Worm (Caenorhabditis elegans) whole organism, L1 larva: ENCODE results near the gene nphp-1.

ENCODE experiments used
- ama-1 ChIP-seq: fragments of 150-350 bp; optimal IDR thresholded peaks from 2 replicates; lab custom pipeline; 2014
- dpl-1 ChIP-seq, 3 experiments: fragments of 150-350 bp in 2 of 3; sonication (generic microtip) in 1 of 3; optimal IDR thresholded peaks; 2 replicates each; lab custom pipeline; 2014 to 2017; ENCODE audit warnings: missing biosample characterization in 3 of 3, missing genetic modification characterization in 3 of 3, missing genetic modification reagents in 3 of 3
- efl-1 ChIP-seq, 4 experiments: fragments of 150-350 bp; optimal IDR thresholded peaks in 3 of 4; peaks in 1 of 4; 1 replicate in 1 of 4; 2 replicates in 3 of 4; lab custom pipeline; 2014; ENCODE audit warnings: missing biosample characterization in 2 of 4, missing genetic modification characterization in 2 of 4, missing genetic modification reagents in 2 of 4
- jun-1 ChIP-seq: fragments of 150-350 bp; optimal IDR thresholded peaks from 2 replicates; lab custom pipeline; 2014; ENCODE audit warnings: missing biosample characterization, missing genetic modification reagents, missing genetic modification characterization
- lin-13 ChIP-seq: fragments of 150-350 bp; optimal IDR thresholded peaks from 2 replicates; lab custom pipeline; 2014; ENCODE audit warnings: missing biosample characterization, missing genetic modification reagents, missing genetic modification characterization
- lin-15B ChIP-seq: fragments of 150-350 bp; sonication (generic microtip); optimal IDR thresholded peaks from 3 replicates; lab custom pipeline; 2014; ENCODE audit warnings: missing biosample characterization, missing genetic modification characterization
- mep-1 ChIP-seq: fragments of 150-350 bp; optimal IDR thresholded peaks from 2 replicates; lab custom pipeline; 2014; ENCODE audit warnings: missing biosample characterization, missing genetic modification characterization
- nhr-12 ChIP-seq: sonication (generic microtip); optimal IDR thresholded peaks from 2 replicates; lab custom pipeline; 2017; ENCODE audit warnings: missing biosample characterization, missing genetic modification characterization
- nhr-76 ChIP-seq: sonication (generic microtip); optimal IDR thresholded peaks from 2 replicates; lab custom pipeline; 2017; ENCODE audit warnings: missing biosample characterization, missing genetic modification characterization
- pqm-1 ChIP-seq: sonication (generic microtip); optimal IDR thresholded peaks from 3 replicates; lab custom pipeline; 2017; ENCODE audit warnings: missing biosample characterization, missing genetic modification characterization
- rnt-1 ChIP-seq: sonication (generic microtip); optimal IDR thresholded peaks from 2 replicates; lab custom pipeline; 2016; ENCODE audit warnings: mild to moderate bottlenecking, missing genetic modification characterization, moderate library complexity, missing compliant biosample characterization
- sptf-1 ChIP-seq: fragments of 150-350 bp; optimal IDR thresholded peaks from 2 replicates; lab custom pipeline; 2014; ENCODE audit warnings: missing biosample characterization, missing genetic modification characterization
- zag-1 ChIP-seq: fragments of 150-350 bp; optimal IDR thresholded peaks from 2 replicates; lab custom pipeline; 2014; ENCODE audit warnings: missing biosample characterization, missing genetic modification characterization
- ztf-11 ChIP-seq, 2 experiments: sonication (generic microtip); optimal IDR thresholded peaks; 2 replicates each; lab custom pipeline; 2016 to 2017; ENCODE audit warnings: missing genetic modification characterization in 2 of 2, missing biosample characterization in 1 of 2, missing compliant biosample characterization in 1 of 2

DNA sequence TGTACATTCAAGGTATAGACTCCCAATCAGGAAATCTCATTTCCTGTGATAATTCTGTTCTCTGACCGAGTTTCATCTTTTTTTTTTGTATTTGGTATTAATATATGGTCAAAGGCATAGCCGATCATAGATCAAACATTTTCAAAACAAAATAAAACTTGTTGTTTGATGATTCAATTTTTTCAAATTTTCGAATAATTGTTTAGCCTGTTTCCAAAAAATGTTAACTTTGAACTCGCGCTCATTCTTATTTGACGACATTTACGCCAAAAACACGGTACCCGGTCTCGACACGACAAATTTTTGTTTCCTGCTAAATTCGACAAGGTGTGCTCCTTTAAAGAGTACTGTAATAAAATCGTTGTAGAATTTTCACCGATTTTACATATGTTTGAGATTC is 43.2 kb downstream of the nphp-1 start:
- TF ChIP-seq lin-13 (GFP tag; lab: Kevin White, UChicago) (no peak), lin-15B (tag; lab: Kevin White, UChicago) (no peak), zag-1 (no peak), pqm-1 (tag; lab: Kevin White, UChicago) (no peak), efl-1 (optimal IDR thresholded peaks at IDR 0.05; lab: Kevin White, UChicago) (no peak), efl-1 (GFP tag; optimal IDR thresholded peaks at IDR 0.05 in 1 of 2; lab: Kevin White, UChicago) (peak in 1 of 2 experiments; percentile 65), ztf-11 (tag; optimal IDR thresholded peaks at IDR 0.05; lab: Kevin White, UChicago) (no peak), nhr-12 (tag; lab: Kevin White, UChicago) (no peak), rnt-1 (no peak), mep-1 (tag; lab: Kevin White, UChicago) (no peak), jun-1 (tag; lab: Kevin White, UChicago) (no peak), ama-1 (lab: Kevin White, UChicago) (no peak), dpl-1 (GFP tag; optimal IDR thresholded peaks at IDR 0.05; lab: Kevin White, UChicago) (no peak), sptf-1 (no peak), nhr-76 (tag; lab: Kevin White, UChicago) (no peak)
